Worm (Caenorhabditis elegans) whole organism, L1 larva: ENCODE measurements around the gene C09G5.13.

Experiments used
- C34B4.2 ChIP-seq: sonication (generic microtip); optimal IDR thresholded peaks from 2 replicates; lab custom pipeline; 2017; ENCODE audit warnings: mild to moderate bottlenecking, missing genetic modification characterization, missing compliant biosample characterization
- F16B12.6 ChIP-seq: fragments of 150-350 bp; optimal IDR thresholded peaks from 2 replicates; lab custom pipeline; 2014; ENCODE audit warnings: missing biosample characterization, missing genetic modification characterization
- Y116A8C.19 ChIP-seq: sonication (generic microtip); optimal IDR thresholded peaks from 2 replicates; lab custom pipeline; 2016; ENCODE audit warnings: missing compliant biosample characterization, missing genetic modification characterization, borderline replicate concordance
- ceh-63 ChIP-seq: fragments of 200-800 bp; sonication (Bioruptor generic); optimal IDR thresholded peaks from 2 replicates; lab custom pipeline; 2018; ENCODE audit warnings: mild to moderate bottlenecking, missing genetic modification characterization, missing compliant biosample characterization
- ceh-88 ChIP-seq: fragments of 200-800 bp; sonication (Bioruptor generic); IDR thresholded peaks from 2 replicates; pipeline ENCODE4 v1.3.6; 2022; ENCODE audit warnings: missing genetic modification characterization, missing compliant biosample characterization
- ces-1 ChIP-seq: fragments of 150-350 bp; optimal IDR thresholded peaks from 2 replicates; lab custom pipeline; 2014; ENCODE audit warnings: missing biosample characterization, missing genetic modification reagents, missing genetic modification characterization
- dpl-1 ChIP-seq, 3 experiments: fragments of 150-350 bp in 2 of 3; sonication (generic microtip) in 1 of 3; optimal IDR thresholded peaks; 2 replicates each; lab custom pipeline; 2014 to 2017; ENCODE audit warnings: missing biosample characterization in 3 of 3, missing genetic modification characterization in 3 of 3, missing genetic modification reagents in 3 of 3
- elt-2 ChIP-seq: sonication (generic microtip); optimal IDR thresholded peaks from 2 replicates; lab custom pipeline; 2016; ENCODE audit warnings: missing genetic modification characterization, mild to moderate bottlenecking, inconsistent platforms, missing compliant biosample characterization, missing genetic modification reagents
- elt-3 ChIP-seq, 6 experiments: fragments of 150-350 bp in 1 of 6; sonication (generic microtip); optimal IDR thresholded peaks; 2 replicates each; lab custom pipeline; 2017 to 2018; ENCODE audit warnings: missing biosample characterization in 6 of 6, missing genetic modification characterization in 6 of 6, inconsistent platforms in 1 of 6
- fkh-4 ChIP-seq: sonication (generic microtip); optimal IDR thresholded peaks from 2 replicates; lab custom pipeline; 2016; ENCODE audit warnings: missing compliant biosample characterization, missing genetic modification characterization, borderline replicate concordance
- fkh-8 ChIP-seq: sonication (generic microtip); optimal IDR thresholded peaks from 2 replicates; lab custom pipeline; 2016; ENCODE audit warnings: mild to moderate bottlenecking, missing genetic modification characterization, missing compliant biosample characterization
- grh-1 ChIP-seq: fragments of 200-800 bp; sonication (Bioruptor generic); IDR thresholded peaks from 2 replicates; pipeline ENCODE4 v1.3.6; 2022; ENCODE audit warnings: missing genetic modification reagents, missing genetic modification characterization, missing compliant biosample characterization
- hlh-4 ChIP-seq: sonication (generic microtip); optimal IDR thresholded peaks from 2 replicates; lab custom pipeline; 2016; ENCODE audit warnings: mild to moderate bottlenecking, missing genetic modification characterization, missing compliant biosample characterization
- hpl-2 ChIP-seq: fragments of 150-350 bp; optimal IDR thresholded peaks from 2 replicates; lab custom pipeline; 2014; ENCODE audit warnings: missing biosample characterization, missing genetic modification reagents, missing genetic modification characterization
- lin-13 ChIP-seq: fragments of 150-350 bp; optimal IDR thresholded peaks from 2 replicates; lab custom pipeline; 2014; ENCODE audit warnings: missing biosample characterization, missing genetic modification reagents, missing genetic modification characterization
- mab-9 ChIP-seq: fragments of 200-800 bp; sonication (Bioruptor generic); IDR thresholded peaks from 2 replicates; pipeline ENCODE4 v1.3.6; 2022; ENCODE audit warnings: missing genetic modification reagents, missing genetic modification characterization, missing compliant biosample characterization
- nhr-11 ChIP-seq: fragments of 150-350 bp; optimal IDR thresholded peaks from 2 replicates; lab custom pipeline; 2014; ENCODE audit warnings: missing biosample characterization, missing genetic modification characterization
- nhr-28 ChIP-seq: fragments of 150-350 bp; optimal IDR thresholded peaks from 2 replicates; lab custom pipeline; 2014; ENCODE audit warnings: missing biosample characterization, missing genetic modification characterization
- nhr-47 ChIP-seq: sonication (generic microtip); optimal IDR thresholded peaks from 2 replicates; lab custom pipeline; 2016; ENCODE audit warnings: mild to moderate bottlenecking, missing genetic modification characterization, moderate library complexity, missing compliant biosample characterization
- nhr-71 ChIP-seq: sonication (generic microtip); optimal IDR thresholded peaks from 2 replicates; lab custom pipeline; 2016; ENCODE audit warnings: mild to moderate bottlenecking, missing genetic modification characterization, moderate library complexity, missing compliant biosample characterization
- nhr-77 ChIP-seq: fragments of 150-350 bp; optimal IDR thresholded peaks from 2 replicates; lab custom pipeline; 2014; ENCODE audit warnings: missing biosample characterization, missing genetic modification characterization
- rnt-1 ChIP-seq: sonication (generic microtip); optimal IDR thresholded peaks from 2 replicates; lab custom pipeline; 2016; ENCODE audit warnings: mild to moderate bottlenecking, missing genetic modification characterization, moderate library complexity, missing compliant biosample characterization
- snu-23 ChIP-seq: sonication (generic microtip); optimal IDR thresholded peaks from 2 replicates; lab custom pipeline; 2016; ENCODE audit warnings: missing genetic modification characterization, missing compliant biosample characterization
- swsn-7 ChIP-seq: sonication (generic microtip); optimal IDR thresholded peaks from 2 replicates; lab custom pipeline; 2016; ENCODE audit warnings: missing genetic modification characterization, missing compliant biosample characterization
- unc-62 ChIP-seq: fragments of 150-350 bp; optimal IDR thresholded peaks from 2 replicates; lab custom pipeline; 2014; ENCODE audit warnings: missing biosample characterization, missing genetic modification reagents, missing genetic modification characterization
- unc-98 ChIP-seq: fragments of 200-800 bp; sonication (Bioruptor generic); IDR thresholded peaks from 2 replicates; pipeline ENCODE4 v1.3.6; 2022; ENCODE audit warnings: missing genetic modification characterization, missing compliant biosample characterization
- vab-15 ChIP-seq: sonication (generic microtip); optimal IDR thresholded peaks from 2 replicates; lab custom pipeline; 2017; ENCODE audit warnings: missing genotype, mild to moderate bottlenecking, missing genetic modification characterization, missing compliant biosample characterization
- xbp-1 ChIP-seq: sonication (generic microtip); optimal IDR thresholded peaks from 2 replicates; lab custom pipeline; 2016; ENCODE audit warnings: missing genetic modification characterization, missing compliant biosample characterization
- zag-1 ChIP-seq: fragments of 150-350 bp; optimal IDR thresholded peaks from 2 replicates; lab custom pipeline; 2014; ENCODE audit warnings: missing biosample characterization, missing genetic modification characterization
- ztf-11 ChIP-seq, 2 experiments: sonication (generic microtip); optimal IDR thresholded peaks; 2 replicates each; lab custom pipeline; 2016 to 2017; ENCODE audit warnings: missing genetic modification characterization in 2 of 2, missing biosample characterization in 1 of 2, missing compliant biosample characterization in 1 of 2

C09G5.13 gene

ce11 chrII:10766773-10767172, 49.5 kb downstream of the C09G5.13 start:
- TF ChIP-seq F16B12.6 (tag; lab: Kevin White, UChicago) (no peak), ztf-11 (tag; optimal IDR thresholded peaks at IDR 0.05; lab: Kevin White, UChicago) (no peak), ceh-88 (no peak), grh-1 (GFP tag; lab: Robert Waterston, UW) (no peak), fkh-4 (no peak), zag-1 (tag; lab: Kevin White, UChicago) (no peak), Y116A8C.19 (no peak), unc-62 (no peak), hlh-4 (no peak), unc-98 (GFP tag; lab: Robert Waterston, UW) (no peak), swsn-7 (tag; lab: Kevin White, UChicago) (no peak), snu-23 (no peak), vab-15 (tag; lab: Kevin White, UChicago) (no peak), fkh-8 (no peak), C34B4.2 (no peak), lin-13 (GFP tag; lab: Kevin White, UChicago) (no peak), nhr-77 (tag; lab: Kevin White, UChicago) (no peak)
- TF ChIP-seq, all 84 proteins: peak for 0

ce11 chrII:10767977-10768376, 50.8 kb downstream of the C09G5.13 start:
- TF ChIP-seq hpl-2 (GFP tag; lab: Kevin White, UChicago) (no peak), dpl-1 (GFP tag; optimal IDR thresholded peaks at IDR 0.05; lab: Kevin White, UChicago) (no peak), nhr-47 (tag; lab: Kevin White, UChicago) (no peak), xbp-1 (tag; lab: Kevin White, UChicago) (no peak), ceh-63 (GFP tag; lab: Kevin White, UChicago) (no peak), elt-3 (tag; optimal IDR thresholded peaks at IDR 0.05; lab: Kevin White, UChicago) (no peak), nhr-28 (tag; lab: Kevin White, UChicago) (no peak), ces-1 (GFP tag; lab: Kevin White, UChicago) (no peak), rnt-1 (no peak), snu-23 (no peak), mab-9 (GFP tag; lab: Robert Waterston, UW) (no peak), nhr-71 (no peak), elt-2 (tag; lab: Kevin White, UChicago) (no peak), hlh-4 (no peak), nhr-11 (tag; lab: Kevin White, UChicago) (no peak)
